Fruit fly (Drosophila melanogaster) whole organism, prepupa: ENCODE results near the gene IRSp53.
"Not testable (repeated sequence)": the region's sequence is repeated elsewhere in the genome, so short reads cannot be mapped to it uniquely, and the experiment has no call there.

Source experiments
- CG10631 ChIP-seq: fragments of 200-800 bp; sonication (Bioruptor generic); optimal IDR thresholded peaks from 2 replicates; lab custom pipeline; 2016; ENCODE audit warnings: missing biosample characterization, missing genetic modification characterization
- CG11294 ChIP-seq: fragments of 200-800 bp; sonication (Bioruptor generic); IDR thresholded peaks from 2 replicates; pipeline ENCODE4 v1.3.6; 2022; ENCODE audit warnings: missing biosample characterization, missing genetic modification characterization
- CG11902 ChIP-seq: fragments of 200-800 bp; sonication (Bioruptor generic); optimal IDR thresholded peaks from 3 replicates; lab custom pipeline; 2016; ENCODE audit warnings: missing biosample characterization, missing genetic modification characterization
- CG15336 ChIP-seq: fragments of 200-800 bp; sonication (Bioruptor generic); IDR thresholded peaks from 2 replicates; pipeline ENCODE4 v1.3.6; 2022; ENCODE audit warnings: missing biosample characterization, missing genetic modification characterization
- CG16779 ChIP-seq: fragments of 200-800 bp; sonication (Bioruptor generic); optimal IDR thresholded peaks from 3 replicates; lab custom pipeline; 2017; ENCODE audit warnings: missing biosample characterization, mild to moderate bottlenecking, missing genetic modification characterization
- CG31627 ChIP-seq: fragments of 200-800 bp; sonication (Bioruptor generic); optimal IDR thresholded peaks from 3 replicates; lab custom pipeline; 2016; ENCODE audit warnings: missing biosample characterization, missing genetic modification characterization
- CG34406 ChIP-seq: fragments of 200-800 bp; sonication (Bioruptor generic); optimal IDR thresholded peaks from 3 replicates; lab custom pipeline; 2016; ENCODE audit warnings: missing biosample characterization, missing genetic modification characterization
- CG4318 ChIP-seq: fragments of 200-800 bp; sonication (Bioruptor generic); optimal IDR thresholded peaks from 3 replicates; lab custom pipeline; 2017; ENCODE audit warnings: missing biosample characterization, mild to moderate bottlenecking, missing genetic modification characterization
- CG6276 ChIP-seq: fragments of 200-800 bp; sonication (Bioruptor generic); optimal IDR thresholded peaks from 2 replicates; lab custom pipeline; 2017; ENCODE audit warnings: missing biosample characterization, mild to moderate bottlenecking, missing genetic modification characterization
- CG6808 ChIP-seq: fragments of 200-800 bp; sonication (Bioruptor generic); optimal IDR thresholded peaks from 3 replicates; lab custom pipeline; 2017; ENCODE audit warnings: missing biosample characterization, missing genetic modification characterization, mild to moderate bottlenecking, moderate library complexity, missing genetic modification reagents
- CG7368 ChIP-seq: fragments of 200-800 bp; sonication (Bioruptor generic); optimal IDR thresholded peaks from 3 replicates; lab custom pipeline; 2016; ENCODE audit warnings: missing biosample characterization, missing genetic modification characterization
- CG8119 ChIP-seq: fragments of 200-800 bp; sonication (Bioruptor generic); IDR thresholded peaks from 3 replicates; pipeline ENCODE4 v1.3.6; 2022; ENCODE audit warnings: missing biosample characterization, missing genetic modification characterization
- CG8632 ChIP-seq: fragments of 200-800 bp; sonication (Bioruptor generic); optimal IDR thresholded peaks from 3 replicates; lab custom pipeline; 2016; ENCODE audit warnings: missing biosample characterization, missing genetic modification characterization
- CG9139 ChIP-seq: fragments of 200-800 bp; sonication (Bioruptor generic); optimal IDR thresholded peaks from 3 replicates; lab custom pipeline; 2017; ENCODE audit warnings: missing biosample characterization, mild to moderate bottlenecking, missing genetic modification characterization
- Eip78C ChIP-seq: fragments of 200-800 bp; sonication (Bioruptor generic); peaks from one replicate; lab custom pipeline; 2016; ENCODE audit warnings: missing biosample characterization, missing genetic modification characterization
- Eip93F ChIP-seq: fragments of 200-800 bp; sonication (Bioruptor generic); optimal IDR thresholded peaks from 2 replicates; lab custom pipeline; 2016; ENCODE audit warnings: missing biosample characterization, mild to moderate bottlenecking, missing genetic modification characterization
- Ets96B ChIP-seq: fragments of 200-800 bp; optimal IDR thresholded peaks from 2 replicates; lab custom pipeline; 2019; ENCODE audit warnings: missing biosample characterization, mild to moderate bottlenecking, missing genetic modification characterization, moderate library complexity
- Gug ChIP-seq: fragments of 200-800 bp; sonication (Bioruptor generic); IDR thresholded peaks from 2 replicates; pipeline ENCODE4 v1.3.6; 2022; ENCODE audit warnings: missing biosample characterization, missing genetic modification characterization
- Hr38 ChIP-seq: sonication (Bioruptor generic); optimal IDR thresholded peaks from 2 replicates; lab custom pipeline; 2016; ENCODE audit warnings: missing biosample characterization, missing genetic modification characterization
- Hr39 ChIP-seq: fragments of 200-800 bp; sonication (Bioruptor generic); optimal IDR thresholded peaks from 2 replicates; lab custom pipeline; 2016; ENCODE audit warnings: missing biosample characterization, missing genetic modification characterization
- Hr4 ChIP-seq: fragments of 200-800 bp; sonication (Bioruptor generic); optimal IDR thresholded peaks from 3 replicates; lab custom pipeline; 2016; ENCODE audit warnings: missing biosample characterization, missing genetic modification characterization
- Lpt ChIP-seq: fragments of 200-800 bp; sonication (Bioruptor generic); optimal IDR thresholded peaks from 3 replicates; lab custom pipeline; 2016; ENCODE audit warnings: missing biosample characterization, missing genetic modification characterization
- Met ChIP-seq: fragments of 200-800 bp; sonication (Bioruptor generic); optimal IDR thresholded peaks from 3 replicates; lab custom pipeline; 2016; ENCODE audit warnings: missing biosample characterization, missing genetic modification characterization
- OdsH ChIP-seq: fragments of 200-800 bp; sonication (Bioruptor generic); optimal IDR thresholded peaks from 3 replicates; lab custom pipeline; 2016; ENCODE audit warnings: missing biosample characterization, missing genetic modification characterization
- Sox15 ChIP-seq: fragments of 200-800 bp; sonication (Bioruptor generic); optimal IDR thresholded peaks from 3 replicates; lab custom pipeline; 2016; ENCODE audit warnings: missing biosample characterization, missing genetic modification characterization
- achi ChIP-seq: fragments of 200-800 bp; sonication (Bioruptor generic); optimal IDR thresholded peaks from 3 replicates; lab custom pipeline; 2016; ENCODE audit warnings: missing biosample characterization, missing genetic modification characterization
- acj6 ChIP-seq: fragments of 200-800 bp; sonication (Bioruptor generic); optimal IDR thresholded peaks from 3 replicates; lab custom pipeline; 2016; ENCODE audit warnings: missing biosample characterization, missing genetic modification characterization
- cyc ChIP-seq: fragments of 200-800 bp; sonication (Bioruptor generic); optimal IDR thresholded peaks from 3 replicates; lab custom pipeline; 2016; ENCODE audit warnings: missing biosample characterization, missing genetic modification characterization
- dsx ChIP-seq: fragments of 200-800 bp; optimal IDR thresholded peaks from 3 replicates; lab custom pipeline; 2019; ENCODE audit warnings: missing biosample characterization, mild to moderate bottlenecking, missing genetic modification characterization, moderate library complexity; ENCODE audit not compliant: poor library complexity, severe bottlenecking
- eg ChIP-seq: fragments of 200-800 bp; sonication (Bioruptor generic); IDR thresholded peaks from 3 replicates; pipeline ENCODE4 v1.3.6; 2022; ENCODE audit warnings: missing biosample characterization, missing genetic modification characterization
- esn ChIP-seq: fragments of 200-800 bp; sonication (Bioruptor generic); optimal IDR thresholded peaks from 2 replicates; lab custom pipeline; 2016; ENCODE audit warnings: missing biosample characterization, mild to moderate bottlenecking, missing genetic modification characterization, moderate library complexity
- fd59A ChIP-seq: fragments of 200-800 bp; sonication (Bioruptor generic); optimal IDR thresholded peaks from 2 replicates; lab custom pipeline; 2017; ENCODE audit warnings: missing biosample characterization, mild to moderate bottlenecking, missing genetic modification characterization, missing genetic modification reagents
- ss ChIP-seq, 2 experiments: fragments of 200-800 bp; sonication (Bioruptor generic); optimal IDR thresholded peaks; 2 replicates in 1 of 2; 3 replicates in 1 of 2; lab custom pipeline; 2017 to 2018; ENCODE audit warnings: mild to moderate bottlenecking in 2 of 2, missing biosample characterization in 2 of 2, missing genetic modification characterization in 2 of 2, moderate library complexity in 1 of 2
- svp ChIP-seq: fragments of 200-800 bp; sonication (Bioruptor generic); peaks from one replicate; lab custom pipeline; 2016; ENCODE audit warnings: missing biosample characterization, missing genetic modification characterization
- topi ChIP-seq: fragments of 200-800 bp; sonication (Bioruptor generic); optimal IDR thresholded peaks from 3 replicates; lab custom pipeline; 2016; ENCODE audit warnings: missing biosample characterization, missing genetic modification characterization
- vri ChIP-seq: fragments of 200-800 bp; sonication (Bioruptor generic); optimal IDR thresholded peaks from 3 replicates; lab custom pipeline; 2016; ENCODE audit warnings: missing biosample characterization, mild to moderate bottlenecking, missing genetic modification characterization

IRSp53 gene

dm6 chr3L:11130535-11130934, 5.3 kb upstream of the IRSp53 start, which contains the start of gene nol:
Gene nol (plus strand): TSS chr3L:11130835.
- no peak for TF ChIP-seq fd59A (GFP tag; lab: Kevin White, UChicago)
- no peak for TF ChIP-seq CG4318 (GFP tag; lab: Kevin White, UChicago)
- TF ChIP-seq acj6 (GFP tag; lab: Kevin White, UChicago), result no peak
- no peak for TF ChIP-seq Lpt (GFP tag; lab: Kevin White, UChicago)
- no peak for TF ChIP-seq Gug (GFP tag; lab: Robert Waterston, UW)
- no peak for TF ChIP-seq CG8119 (GFP tag; lab: Robert Waterston, UW)
- TF ChIP-seq CG10631 (GFP tag; lab: Kevin White, UChicago), result no peak
- no peak for TF ChIP-seq cyc (GFP tag; lab: Kevin White, UChicago)
- TF ChIP-seq CG16779 (tag; lab: Kevin White, UChicago), result no peak
- TF ChIP-seq Met, result no peak
- no peak for TF ChIP-seq topi
- TF ChIP-seq Hr4 (GFP tag; lab: Kevin White, UChicago), result no peak
- TF ChIP-seq CG34406, result no peak
- no peak for TF ChIP-seq CG9139 (GFP tag; lab: Kevin White, UChicago)
- no peak for TF ChIP-seq CG11294 (GFP tag; lab: Robert Waterston, UW)
- TF ChIP-seq Sox15, result no peak

DNA sequence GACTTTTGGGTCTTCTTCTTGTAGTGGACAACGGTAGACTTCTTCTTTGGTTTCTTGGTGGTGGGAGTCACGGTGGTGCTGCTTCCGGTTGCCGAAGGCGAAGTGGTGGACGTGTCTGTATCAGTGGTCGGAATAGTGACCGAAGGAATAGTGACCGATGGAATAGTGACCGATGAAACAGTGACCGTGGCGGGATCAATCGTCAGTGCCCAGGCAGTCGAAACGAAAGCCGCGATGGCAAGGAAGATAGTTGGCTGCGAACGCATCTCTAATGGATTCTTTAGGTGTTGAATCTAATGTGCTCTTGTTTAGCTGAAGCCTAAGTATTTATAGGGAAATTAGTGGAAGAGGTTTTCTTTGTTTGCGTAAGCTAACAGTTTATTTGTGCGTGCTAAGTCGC, 3.8 kb upstream of the IRSp53 start, which contains the start of gene CG32074:
CG32074 (minus strand) TSS at position 268 of the 400 bp plus-strand sequence.
- TF ChIP-seq CG15336 (GFP tag; lab: Robert Waterston, UW); achi; OdsH (GFP tag; lab: Kevin White, UChicago): not testable (repeated sequence)

DNA sequence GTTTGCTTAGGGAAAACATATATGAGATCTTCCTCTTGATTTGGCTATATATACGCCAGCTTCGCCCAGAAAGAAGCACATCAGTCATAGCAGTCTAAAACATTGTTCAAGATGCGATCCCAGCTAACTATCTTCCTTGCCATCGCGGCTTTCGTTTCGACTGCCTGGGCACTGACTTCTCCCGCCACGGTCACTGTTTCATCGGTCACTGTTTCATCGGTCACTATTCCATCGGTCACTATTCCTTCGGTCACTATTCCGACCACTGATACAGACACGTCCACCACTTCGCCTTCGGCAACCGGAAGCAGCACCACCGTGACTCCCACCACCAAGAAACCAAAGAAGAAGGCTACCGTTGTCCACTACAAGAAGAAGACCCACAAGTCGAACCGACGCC, 963 bp upstream of the IRSp53 start, which contains the start of gene CG14143:
CG14143 (plus strand) TSS at position 102 of the 400 bp plus-strand sequence.
- not testable (repeated sequence) for TF ChIP-seq CG4318 (GFP tag; lab: Kevin White, UChicago); Eip78C; Hr39 (GFP tag; lab: Kevin White, UChicago)
- TF ChIP-seq, all 60 proteins: peak for 0; not testable (repeated sequence) for 60

DNA sequence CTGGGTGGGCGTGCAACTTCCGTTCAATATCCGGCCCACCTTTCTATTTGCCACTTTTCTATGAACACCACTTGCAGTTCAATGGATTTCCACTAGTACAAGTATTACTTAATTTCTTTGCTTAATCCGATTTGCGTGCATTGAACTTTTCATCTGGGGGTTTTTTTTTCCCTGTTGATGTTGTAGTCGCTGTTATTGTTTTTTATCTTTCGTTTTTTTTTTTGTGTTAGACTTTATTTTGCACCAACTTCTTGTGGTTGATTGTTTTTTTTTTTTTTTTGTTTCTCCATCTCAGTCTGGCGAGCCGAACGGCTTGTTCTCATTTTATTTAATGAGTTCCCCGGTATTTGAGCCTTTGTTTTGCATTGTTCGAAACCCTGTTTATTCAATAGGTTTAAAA, 500 bp downstream of the IRSp53 start:
- TF ChIP-seq CG8632 (GFP tag; lab: Kevin White, UChicago) (peak; percentile 46), Hr38 (GFP tag; lab: Kevin White, UChicago) (no peak), ss (GFP tag; optimal IDR thresholded peaks at IDR 0.05; lab: Kevin White, UChicago) (peak; percentile 66 to 74), CG31627 (GFP tag; lab: Kevin White, UChicago) (no peak), CG7368 (no peak), CG9139 (GFP tag; lab: Kevin White, UChicago) (peak; percentile 63), esn (no peak), CG15336 (GFP tag; lab: Robert Waterston, UW) (0 out of 2 replicates have a peak, but pooled peaks have one; percentile 7), vri (GFP tag; lab: Kevin White, UChicago) (no peak), Gug (GFP tag; lab: Robert Waterston, UW) (no peak), CG6808 (peak; percentile 68), Hr4 (GFP tag; lab: Kevin White, UChicago) (no peak), Eip78C (peak; percentile 70), dsx (GFP tag; lab: Kevin White, UChicago) (peak; percentile 52), Ets96B (tag; lab: Kevin White, UChicago) (no peak)
- TF ChIP-seq, all 60 proteins: peak for 7

dm6 chr3L:11138862-11139261, 3.0 kb downstream of the IRSp53 start:
- no peak for TF ChIP-seq Hr39 (GFP tag; lab: Kevin White, UChicago)
- peak; percentile 54 for TF ChIP-seq Lpt (GFP tag; lab: Kevin White, UChicago)
- peak; percentile 57; the same call in 1 of the 3 replicates for TF ChIP-seq eg (GFP tag; lab: Robert Waterston, UW)
- peak; percentile 25; the same call in 1 of the 3 replicates for TF ChIP-seq CG8119 (GFP tag; lab: Robert Waterston, UW)
- peak; percentile 37 for TF ChIP-seq CG6276 (GFP tag; lab: Kevin White, UChicago)
- no peak for TF ChIP-seq svp (GFP tag; lab: Kevin White, UChicago)
- no peak for TF ChIP-seq CG11902 (GFP tag; lab: Kevin White, UChicago)
- no peak for TF ChIP-seq Eip93F (GFP tag; lab: Kevin White, UChicago)
